Fruit fly (Drosophila melanogaster) whole organism, adult: ENCODE measurements around the gene CG6664.

Experiments
- CG5204 ChIP-seq: fragments of 200-800 bp; sonication (Bioruptor generic); optimal IDR thresholded peaks from 2 replicates; lab custom pipeline; 2016; ENCODE audit warnings: missing biosample characterization, missing genetic modification characterization
- CG7101 ChIP-seq: fragments of 200-800 bp; sonication (Bioruptor generic); optimal IDR thresholded peaks from 2 replicates; lab custom pipeline; 2018; ENCODE audit warnings: missing biosample characterization, mild to moderate bottlenecking, missing genetic modification characterization, moderate library complexity
- bab1 ChIP-seq: fragments of 200-800 bp; sonication (Bioruptor generic); optimal IDR thresholded peaks from 3 replicates; lab custom pipeline; 2019; ENCODE audit warnings: missing biosample characterization, mild to moderate bottlenecking, missing genetic modification characterization, moderate library complexity
- pad ChIP-seq: fragments of 200-800 bp; sonication (Bioruptor generic); optimal IDR thresholded peaks from 3 replicates; lab custom pipeline; 2017; ENCODE audit warnings: missing biosample characterization, missing genetic modification characterization, mild to moderate bottlenecking, moderate library complexity, missing genetic modification reagents

DNA sequence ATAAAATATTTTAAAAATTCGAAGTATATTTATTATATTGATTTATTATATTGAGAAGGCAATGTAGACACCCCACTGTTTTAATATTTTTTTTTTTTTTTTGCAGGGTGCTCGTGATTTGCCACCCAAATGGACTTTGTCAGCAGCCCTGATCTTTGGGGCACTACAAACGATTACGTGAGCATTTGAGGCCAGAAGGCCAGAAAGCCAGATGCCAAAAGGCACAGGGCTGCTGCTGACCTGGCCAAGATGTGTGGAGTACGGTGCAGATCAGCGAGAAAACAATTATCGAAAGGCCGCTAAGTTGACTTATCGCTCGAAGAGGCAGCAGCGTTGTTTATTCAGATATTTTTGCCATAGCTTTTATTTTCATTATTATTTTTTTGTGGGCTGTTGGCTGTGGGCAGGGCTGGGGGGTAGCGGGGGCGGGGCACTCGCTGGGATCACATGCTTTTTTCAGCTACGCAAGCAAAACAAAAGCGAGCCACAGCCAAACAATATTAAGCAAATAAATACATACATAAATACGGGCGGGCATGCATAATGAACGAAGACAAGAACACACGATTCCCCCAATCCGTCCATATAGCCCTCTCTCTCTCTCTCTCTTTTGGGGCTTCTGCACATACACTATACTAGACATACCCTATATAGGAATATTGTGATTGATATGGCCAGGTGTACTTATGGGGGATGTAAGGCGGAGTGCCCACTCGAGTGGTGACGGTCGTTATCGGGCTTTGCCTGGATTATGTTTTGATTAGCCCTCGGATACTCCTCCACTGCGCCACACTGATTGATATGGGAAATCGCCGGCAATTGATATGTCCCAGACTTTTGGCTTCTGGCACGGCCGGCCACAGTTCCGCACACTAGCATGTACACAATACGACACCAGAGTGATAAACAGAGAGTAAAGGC, 12.5 kb downstream of the CG6664 start:
- TF ChIP-seq bab1 (GFP tag; lab: Kevin White, UChicago) (no peak), CG5204 (no peak), pad (GFP tag; lab: Kevin White, UChicago) (peak; percentile 35), CG7101 (tag; lab: Kevin White, UChicago) (no peak)
